Worm (Caenorhabditis elegans): ENCODE data around the gene nhr-53.
"Not testable (repeated sequence)": the region's sequence is repeated elsewhere in the genome, so short reads cannot be mapped to it uniquely, and the experiment has no call there.

The nhr-53 gene

DNA sequence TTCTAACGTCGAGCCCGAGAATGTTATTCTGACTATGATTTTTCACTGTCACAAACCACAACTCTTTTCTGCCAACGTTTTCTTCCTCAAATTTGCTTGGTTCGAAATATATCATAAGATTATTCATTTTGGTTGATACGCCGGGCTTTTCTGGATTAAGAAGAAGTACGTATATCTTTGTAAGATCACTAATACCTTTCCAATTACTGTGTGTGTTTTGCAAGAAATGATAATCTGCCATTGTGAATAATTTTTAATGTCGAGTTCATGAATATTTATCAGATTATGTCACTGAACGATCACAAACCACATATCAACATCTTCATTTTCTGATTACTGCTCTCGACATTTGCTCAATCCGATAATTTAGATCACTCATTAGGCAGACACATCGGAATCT lies 16.6 kb downstream of the nhr-53 start, which contains the start of gene nhr-196:
Gene nhr-196 (plus strand): TSS at position 118 of the 400 bp plus-strand sequence.
- TF ChIP-seq ztf-4 (tag; optimal IDR thresholded peaks at IDR 0.05) (no peak), elt-3 (tag; optimal IDR thresholded peaks at IDR 0.05) (no peak), nhr-28 (tag; optimal IDR thresholded peaks at IDR 0.05) (no peak), fos-1 (tag; optimal IDR thresholded peaks at IDR 0.05) (no peak), nhr-67 (tag; optimal IDR thresholded peaks at IDR 0.05) (no peak), eor-1 (tag; optimal IDR thresholded peaks at IDR 0.05) (no peak), lin-15B (tag; optimal IDR thresholded peaks at IDR 0.05) (no peak), unc-39 (tag; optimal IDR thresholded peaks at IDR 0.05) (no peak), nhr-76 (tag; optimal IDR thresholded peaks at IDR 0.05) (no peak), ceh-16 (tag; optimal IDR thresholded peaks at IDR 0.05) (no peak), nhr-11 (tag; optimal IDR thresholded peaks at IDR 0.05) (no peak), nhr-12 (tag; optimal IDR thresholded peaks at IDR 0.05) (no peak), ZK546.5 (tag; optimal IDR thresholded peaks at IDR 0.05) (no peak), fkh-2 (tag; optimal IDR thresholded peaks at IDR 0.05) (no peak), elt-2 (tag; optimal IDR thresholded peaks at IDR 0.05) (no peak), ceh-28 (tag; optimal IDR thresholded peaks at IDR 0.05) (no peak), nhr-25 (tag; optimal IDR thresholded peaks at IDR 0.05) (no peak), pqm-1 (tag; optimal IDR thresholded peaks at IDR 0.05) (no peak)

- TF ChIP-seq pha-4 (tag; optimal IDR thresholded peaks at IDR 0.05) = no peak
- TF ChIP-seq elt-3 (tag; optimal IDR thresholded peaks at IDR 0.05) = no peak
- TF ChIP-seq ZK546.5 (tag; optimal IDR thresholded peaks at IDR 0.05) = no peak
- no peak for TF ChIP-seq skn-1 (tag; optimal IDR thresholded peaks at IDR 0.05)
- TF ChIP-seq tbx-2 (tag; optimal IDR thresholded peaks at IDR 0.05) = no peak
- TF ChIP-seq lin-39 (tag; optimal IDR thresholded peaks at IDR 0.05) = no peak
- TF ChIP-seq nhr-28 (tag; optimal IDR thresholded peaks at IDR 0.05) = no peak
- no peak for TF ChIP-seq snpc-4 (tag; optimal IDR thresholded peaks at IDR 0.05)
- TF ChIP-seq unc-62 (GFP tag; optimal IDR thresholded peaks at IDR 0.05) = no peak
- TF ChIP-seq lsy-12 (tag; optimal IDR thresholded peaks at IDR 0.05) = no peak
- no peak for TF ChIP-seq unc-39 (tag; optimal IDR thresholded peaks at IDR 0.05)
- no peak for TF ChIP-seq egl-27 (tag; optimal IDR thresholded peaks at IDR 0.05)
- no peak for TF ChIP-seq elt-2 (tag; optimal IDR thresholded peaks at IDR 0.05)
- TF ChIP-seq daf-12 (tag; optimal IDR thresholded peaks at IDR 0.05) = no peak
- TF ChIP-seq mdl-1 (tag; optimal IDR thresholded peaks at IDR 0.05) = no peak
- no peak for TF ChIP-seq nhr-77 (tag; optimal IDR thresholded peaks at IDR 0.05)
- no peak for TF ChIP-seq ama-1 (optimal IDR thresholded peaks at IDR 0.05)
- no peak for TF ChIP-seq nhr-43 (tag; optimal IDR thresholded peaks at IDR 0.05; ENCODE audit: poor library complexity, severe bottlenecking)
- TF ChIP-seq nhr-67 (tag; optimal IDR thresholded peaks at IDR 0.05) = no peak
These were observed 24.9 kb downstream of the nhr-53 start, which contains the start of gene nhr-52 for ce11 chrV:15677222-15677621. TSS of gene nhr-52 (plus strand) at chrV:15677522.

DNA sequence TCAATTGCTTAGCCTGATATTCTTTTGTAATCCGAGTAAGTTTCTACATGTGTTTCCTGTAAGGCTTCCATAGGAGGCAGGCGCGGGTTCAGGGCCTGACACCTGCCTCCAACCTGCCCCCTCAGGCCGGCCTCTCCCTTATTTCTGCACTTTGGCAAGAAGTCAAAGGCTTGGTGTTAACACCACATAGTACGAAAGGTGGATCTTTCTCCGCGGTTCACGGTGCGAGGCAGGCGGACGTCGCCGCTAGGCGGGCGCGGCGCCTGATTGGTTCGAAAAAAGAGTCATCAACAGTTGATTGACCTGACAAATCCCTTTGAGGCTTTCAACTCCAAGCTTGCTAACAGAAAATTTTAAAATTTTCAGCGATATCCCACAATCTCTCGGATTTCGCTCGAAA lies 27.3 kb downstream of the nhr-53 start:
- TF ChIP-seq ZK546.5 (tag; optimal IDR thresholded peaks at IDR 0.05) = no peak
- no peak for TF ChIP-seq ztf-4 (tag; optimal IDR thresholded peaks at IDR 0.05)
- no peak for TF ChIP-seq ztf-11 (tag; optimal IDR thresholded peaks at IDR 0.05)
- TF ChIP-seq nhr-28 (tag; optimal IDR thresholded peaks at IDR 0.05) = no peak
- no peak for TF ChIP-seq nfya-1 (tag; optimal IDR thresholded peaks at IDR 0.05; ENCODE audit: insufficient read depth)
- no peak for TF ChIP-seq pqm-1 (tag; optimal IDR thresholded peaks at IDR 0.05)
- no peak for TF ChIP-seq pha-4 (tag; optimal IDR thresholded peaks at IDR 0.05)

DNA sequence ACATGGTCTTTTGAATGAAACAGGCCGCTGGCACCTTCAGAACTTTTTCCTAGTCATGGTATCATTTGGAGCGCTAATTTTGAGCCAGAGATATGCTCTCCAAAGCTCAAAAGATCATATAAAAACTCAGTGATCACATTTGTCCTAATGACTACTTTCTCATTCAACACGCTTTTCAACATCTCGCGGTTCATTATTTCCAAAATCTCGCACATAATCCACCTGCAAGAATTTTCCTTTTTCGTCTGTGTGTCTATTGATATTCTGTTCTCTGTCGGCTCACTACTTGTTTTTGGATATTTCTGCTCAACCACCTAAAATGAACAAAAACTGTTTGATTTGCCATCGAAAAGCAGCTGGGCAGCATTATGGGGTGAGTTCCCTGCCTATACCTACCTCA lies 28.5 kb downstream of the nhr-53 start, which contains the start of gene nhr-51:
Gene nhr-51 (plus strand): TSS at position 301 of the 400 bp plus-strand sequence.
- TF ChIP-seq ztf-11 (tag; optimal IDR thresholded peaks at IDR 0.05) = no peak
- no peak for TF ChIP-seq nhr-43 (tag; optimal IDR thresholded peaks at IDR 0.05; ENCODE audit: poor library complexity, severe bottlenecking)
- no peak for TF ChIP-seq pqm-1 (tag; optimal IDR thresholded peaks at IDR 0.05)
- TF ChIP-seq nhr-11 (tag; optimal IDR thresholded peaks at IDR 0.05) = no peak

ce11 chrV:15670139-15670538 lies 32.0 kb downstream of the nhr-53 start, which contains the start of gene K06B4.15:
TSS of gene K06B4.15 (plus strand) at chrV:15670439.
- TF ChIP-seq nhr-77, nhr-67, zag-1 (tag; optimal IDR thresholded peaks at IDR 0.05): not testable (repeated sequence)

Data from whole organism, L3 larva.